Fruit fly (Drosophila melanogaster) S2 (cell line): ENCODE measurements around the gene me31B.
A peak's percentile ranks its signal among the peaks of the same experiment; 100 is the strongest.

ENCODE experiments used
- CG8478 ChIP-seq: fragments of >200 bp; optimal IDR thresholded peaks from 2 replicates; lab custom pipeline; 2018
- CTCF ChIP-seq, 2 experiments: fragments of >200 bp; optimal IDR thresholded peaks; 2 replicates each; lab custom pipeline; 2018

Gene me31B

dm6 chr2L:10255725-10256158 lies 16.6 kb downstream of the me31B start, which contains the start of gene CG5676:
TSS of gene CG5676 (minus strand) at chr2L:10255891.
- TF ChIP-seq CG8478 (lab: Kevin White, UChicago) (no peak), CTCF (optimal IDR thresholded peaks at IDR 0.05; lab: Kevin White, UChicago) (no peak)

dm6 chr2L:10259960-10260749 lies 21.0 kb downstream of the me31B start:
- no peak for TF ChIP-seq CTCF (optimal IDR thresholded peaks at IDR 0.05; lab: Kevin White, UChicago)
- TF ChIP-seq CG8478 (lab: Kevin White, UChicago), result no peak

DNA sequence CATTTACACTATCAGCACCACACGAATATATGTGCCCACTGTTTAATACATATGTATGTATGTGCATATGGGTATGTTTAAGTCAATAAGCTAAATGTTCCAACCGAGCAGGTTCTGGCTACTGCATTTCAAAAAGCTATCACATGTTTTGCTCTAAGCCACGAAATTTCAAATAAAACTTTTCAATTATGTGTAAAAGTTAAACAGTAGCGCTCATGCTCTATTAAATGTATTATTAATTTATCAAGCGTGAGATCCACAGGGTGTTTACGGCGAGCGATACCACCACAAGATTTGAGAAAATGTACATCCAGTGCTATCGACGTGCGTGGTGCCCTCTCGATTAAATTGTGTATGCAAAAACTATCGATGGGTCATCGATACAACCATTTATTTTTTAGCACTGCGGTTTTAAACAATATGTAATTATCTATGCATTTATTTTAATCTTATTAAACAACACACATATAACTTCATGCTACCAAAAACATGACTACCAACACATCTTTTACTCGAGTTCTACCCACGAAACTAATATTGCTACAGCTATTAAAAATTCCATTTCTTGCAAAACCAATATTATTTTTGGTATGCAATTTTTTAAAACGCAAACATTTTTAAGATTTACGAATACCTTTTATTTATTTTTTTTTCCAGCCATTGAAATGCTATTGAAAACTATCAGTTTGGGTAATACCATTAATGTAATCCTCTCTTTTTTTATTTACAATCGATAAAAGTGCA lies 21.8 kb downstream of the me31B start, which contains the start of gene Pten:
TSS of gene Pten (minus strand) at position 300 of the 744 bp plus-strand sequence.
- TF ChIP-seq CTCF (optimal IDR thresholded peaks at IDR 0.05; lab: Kevin White, UChicago), result peak in 1 of 2 experiments; percentile 3
- no peak for TF ChIP-seq CG8478 (lab: Kevin White, UChicago)

dm6 chr2L:10261774-10262173 lies 22.6 kb downstream of the me31B start:
- no peak for TF ChIP-seq CG8478 (lab: Kevin White, UChicago)
- TF ChIP-seq CTCF (optimal IDR thresholded peaks at IDR 0.05; lab: Kevin White, UChicago), result no peak

dm6 chr2L:10263343-10263744 lies 24.2 kb downstream of the me31B start, which contains the start of gene Rsf1:
TSS of gene Rsf1 (minus strand) at chr2L:10263554.
- TF ChIP-seq CTCF (optimal IDR thresholded peaks at IDR 0.05; lab: Kevin White, UChicago) (peak in 1 of 2 experiments; percentile 13), CG8478 (lab: Kevin White, UChicago) (no peak)

DNA sequence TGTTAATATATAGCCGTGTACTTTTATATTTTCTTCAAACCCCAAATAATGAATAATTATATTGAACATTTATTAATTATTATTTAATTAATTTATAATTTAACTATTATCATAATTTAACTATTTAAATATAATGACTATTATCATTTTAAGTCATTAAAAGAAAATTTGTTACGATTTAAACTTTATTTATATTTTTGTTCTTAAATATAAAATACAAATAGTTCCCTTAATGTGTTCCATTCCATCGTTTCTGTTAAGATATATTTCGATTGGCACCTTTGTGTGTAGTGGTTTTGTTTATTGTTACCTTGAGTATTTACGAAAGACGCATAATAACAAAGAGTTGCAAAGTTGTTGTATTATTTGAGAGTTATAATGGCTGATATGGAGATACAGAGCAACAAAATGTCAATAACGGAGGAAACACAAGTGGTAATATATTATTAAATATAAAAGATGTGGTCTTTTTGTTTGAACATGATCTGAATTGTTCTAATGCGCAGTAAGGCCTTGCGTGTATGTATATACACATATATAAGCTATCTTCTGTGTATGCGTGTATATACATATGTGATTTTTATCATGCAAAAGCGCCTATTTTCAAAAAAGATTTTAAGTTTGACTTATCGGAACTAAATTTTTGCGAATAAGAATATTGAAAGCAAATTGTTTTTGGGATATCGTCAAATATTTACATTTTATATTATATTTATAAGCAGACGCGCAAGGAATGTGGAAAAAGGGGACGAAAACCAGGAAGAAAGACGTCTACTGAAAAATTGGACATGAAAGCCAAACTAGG lies 24.9 kb downstream of the me31B start, which contains the start of gene REPTOR-BP:
TSS of gene REPTOR-BP (plus strand) at position 296 of the 805 bp plus-strand sequence.
- TF ChIP-seq CG8478 (lab: Kevin White, UChicago), result no peak
- TF ChIP-seq CTCF (optimal IDR thresholded peaks at IDR 0.05; lab: Kevin White, UChicago), result no peak

dm6 chr2L:10265129-10265528 lies 26.0 kb downstream of the me31B start, which contains the start of gene Mob3:
TSS of gene Mob3 (plus strand) at chr2L:10265336.
- TF ChIP-seq CG8478 (lab: Kevin White, UChicago) (no peak), CTCF (optimal IDR thresholded peaks at IDR 0.05; lab: Kevin White, UChicago) (no peak)

dm6 chr2L:10266511-10266910 lies 27.4 kb downstream of the me31B start, which contains the start of gene CG4953:
TSS of gene CG4953 (plus strand) at chr2L:10266703.
- no peak for TF ChIP-seq CG8478 (lab: Kevin White, UChicago)
- TF ChIP-seq CTCF (optimal IDR thresholded peaks at IDR 0.05; lab: Kevin White, UChicago), result no peak

dm6 chr2L:10268688-10269087 lies 29.5 kb downstream of the me31B start, which contains the start of gene CG4957:
TSS of gene CG4957 (plus strand) at chr2L:10268872.
- no peak for TF ChIP-seq CG8478 (lab: Kevin White, UChicago)
- no peak for TF ChIP-seq CTCF (optimal IDR thresholded peaks at IDR 0.05; lab: Kevin White, UChicago)

DNA sequence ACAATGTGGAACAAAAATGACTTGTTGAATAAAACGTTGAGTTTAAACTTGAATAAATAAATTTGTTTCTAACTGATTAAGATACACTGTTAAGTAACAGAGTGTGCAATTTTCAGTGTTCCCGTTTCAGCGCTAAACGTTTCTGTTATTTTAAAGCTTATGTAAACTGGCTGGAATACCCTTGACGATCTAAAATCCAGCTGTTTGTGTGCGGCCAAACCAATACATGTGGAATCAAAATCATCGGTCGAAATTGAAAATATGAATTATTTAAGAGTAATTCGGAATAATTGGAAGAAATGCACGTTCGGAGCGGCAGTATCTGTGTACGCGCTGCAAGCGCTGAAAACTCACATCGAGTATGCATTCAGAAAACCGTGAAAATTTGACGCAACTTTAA lies 30.7 kb downstream of the me31B start, which contains the start of gene Mulk:
TSS of gene Mulk (plus strand) at position 198 of the 400 bp plus-strand sequence.
- TF ChIP-seq CTCF (optimal IDR thresholded peaks at IDR 0.05; lab: Kevin White, UChicago) (no peak), CG8478 (lab: Kevin White, UChicago) (no peak)

- TF ChIP-seq CG8478 (lab: Kevin White, UChicago), result no peak
- no peak for TF ChIP-seq CTCF (optimal IDR thresholded peaks at IDR 0.05; lab: Kevin White, UChicago)
These were observed 33.1 kb downstream of the me31B start, which contains the start of gene trk for dm6 chr2L:10272224-10272623. TSS of gene trk (minus strand) at chr2L:10272324.

dm6 chr2L:10276436-10276835 lies 37.3 kb downstream of the me31B start:
- TF ChIP-seq CG8478 (lab: Kevin White, UChicago) (no peak), CTCF (optimal IDR thresholded peaks at IDR 0.05; lab: Kevin White, UChicago) (no peak)

DNA sequence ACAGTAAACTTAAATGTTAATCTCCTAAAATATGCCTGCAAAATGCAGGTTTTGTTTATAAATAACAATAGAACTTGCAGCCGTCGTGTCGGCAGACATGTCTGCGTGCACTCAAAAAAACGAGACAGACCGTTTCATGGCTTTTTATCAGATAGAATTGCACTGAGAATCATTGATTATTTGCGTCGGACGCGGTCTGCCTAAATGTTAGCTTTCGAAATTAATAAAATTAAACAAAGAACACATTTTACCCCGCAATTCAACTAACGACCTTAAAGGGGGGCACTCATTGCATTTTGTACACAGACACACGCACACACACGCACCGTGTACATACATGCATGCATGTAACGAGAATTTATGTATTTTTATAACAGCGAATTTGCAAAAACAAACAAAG lies 37.7 kb downstream of the me31B start:
- TF ChIP-seq CTCF (optimal IDR thresholded peaks at IDR 0.05; lab: Kevin White, UChicago), result no peak
- TF ChIP-seq CG8478 (lab: Kevin White, UChicago), result no peak

DNA sequence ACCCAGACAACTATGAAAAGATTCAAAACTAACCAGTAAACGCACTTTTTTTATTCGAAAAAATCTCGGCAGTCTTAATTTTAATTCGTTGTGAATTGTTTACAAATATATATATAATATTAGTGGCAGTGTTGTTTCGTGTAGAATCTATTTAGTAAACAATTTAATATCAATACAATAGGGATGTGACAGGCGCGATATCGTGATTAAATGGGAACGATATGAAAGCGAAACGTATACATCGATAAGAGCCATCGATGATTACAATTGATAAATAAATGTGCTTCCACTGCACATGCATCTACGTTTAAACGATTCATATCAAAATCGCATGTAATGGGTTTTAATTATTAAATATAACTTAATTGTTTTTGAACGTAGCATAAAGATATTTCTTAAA lies 38.2 kb downstream of the me31B start:
- TF ChIP-seq CG8478 (lab: Kevin White, UChicago) (no peak), CTCF (optimal IDR thresholded peaks at IDR 0.05; lab: Kevin White, UChicago) (peak in 1 of 2 experiments; percentile 9)
